Worm (Caenorhabditis elegans): ENCODE data around the gene C25F9.5.

- TF ChIP-seq W03F9.2 (tag; optimal IDR thresholded peaks at IDR 0.05) (no peak), him-1 (tag; optimal IDR thresholded peaks at IDR 0.05) (no peak)
Measured at ce11 chrV:19402855-19403254, 7.8 kb downstream of the C25F9.5 start, which contains the start of gene C25F9.12.
